Worm (Caenorhabditis elegans) whole organism, L2 larva: Measurements from ENCODE around the gene str-10.

ENCODE experiments used
- elt-1 ChIP-seq: fragments of 150-350 bp; optimal IDR thresholded peaks from 2 replicates; lab custom pipeline; 2014; ENCODE audit warnings: missing biosample characterization, missing genetic modification characterization
- elt-3 ChIP-seq: sonication (generic microtip); optimal IDR thresholded peaks from 2 replicates; lab custom pipeline; 2017; ENCODE audit warnings: missing biosample characterization, missing genetic modification characterization
- lin-13 ChIP-seq: fragments of 150-350 bp; optimal IDR thresholded peaks from 2 replicates; lab custom pipeline; 2014; ENCODE audit warnings: missing biosample characterization, missing genetic modification reagents, missing genetic modification characterization
- lsy-2 ChIP-seq, 2 experiments: fragments of 150-350 bp in 1 of 2; sonication (generic microtip) in 1 of 2; optimal IDR thresholded peaks; 2 replicates each; lab custom pipeline; 2014 to 2017; ENCODE audit warnings: missing biosample characterization in 2 of 2, missing genetic modification characterization in 2 of 2
- nhr-12 ChIP-seq: fragments of 150-350 bp; optimal IDR thresholded peaks from 2 replicates; lab custom pipeline; 2014; ENCODE audit warnings: missing biosample characterization, missing genetic modification characterization
- skn-1 ChIP-seq: sonication (generic microtip); optimal IDR thresholded peaks from 2 replicates; lab custom pipeline; 2017; ENCODE audit warnings: missing biosample characterization, missing genetic modification characterization
- unc-39 ChIP-seq: fragments of 150-350 bp; optimal IDR thresholded peaks from 2 replicates; lab custom pipeline; 2014; ENCODE audit warnings: missing biosample characterization, missing genetic modification characterization
- unc-62 ChIP-seq: fragments of 150-350 bp; optimal IDR thresholded peaks from 2 replicates; lab custom pipeline; 2014; ENCODE audit warnings: missing biosample characterization, missing genetic modification reagents, missing genetic modification characterization

ce11 chrX:13112664-13113063 is 30.2 kb downstream of the str-10 start:
- TF ChIP-seq elt-3 (no peak), skn-1 (tag; lab: Kevin White, UChicago) (no peak), lin-13 (GFP tag; lab: Kevin White, UChicago) (no peak), unc-62 (GFP tag; lab: Kevin White, UChicago) (no peak), nhr-12 (no peak), lsy-2 (tag; optimal IDR thresholded peaks at IDR 0.05; lab: Kevin White, UChicago) (no peak), elt-1 (tag; lab: Kevin White, UChicago) (no peak), unc-39 (no peak)
